Worm (Caenorhabditis elegans) whole organism, L3 larva: ENCODE measurements around the gene mcm-3.

Experiments
- R02D3.7 ChIP-seq: fragments of 150-350 bp; optimal IDR thresholded peaks from 2 replicates; lab custom pipeline; 2014; ENCODE audit warnings: missing biosample characterization, missing genetic modification characterization
- ama-1 ChIP-seq: fragments of 150-350 bp; optimal IDR thresholded peaks from 2 replicates; lab custom pipeline; 2018
- ceh-16 ChIP-seq: sonication (generic microtip); optimal IDR thresholded peaks from 2 replicates; lab custom pipeline; 2017; ENCODE audit warnings: missing biosample characterization, missing genetic modification characterization
- ceh-28 ChIP-seq: fragments of 150-350 bp; optimal IDR thresholded peaks from 2 replicates; lab custom pipeline; 2014; ENCODE audit warnings: missing biosample characterization, missing genetic modification reagents, missing genetic modification characterization
- ceh-9 ChIP-seq: sonication (generic microtip); optimal IDR thresholded peaks from 2 replicates; lab custom pipeline; 2018; ENCODE audit warnings: missing biosample characterization, missing genetic modification characterization
- egl-27 ChIP-seq: sonication (generic microtip); optimal IDR thresholded peaks from 4 replicates; lab custom pipeline; 2017; ENCODE audit warnings: missing biosample characterization, missing genetic modification reagents, missing genetic modification characterization
- egl-5 ChIP-seq: fragments of 150-350 bp; optimal IDR thresholded peaks from 2 replicates; lab custom pipeline; 2017; ENCODE audit warnings: missing biosample characterization, missing genetic modification reagents, missing genetic modification characterization, inconsistent platforms
- elt-2 ChIP-seq: sonication (generic microtip); optimal IDR thresholded peaks from 2 replicates; lab custom pipeline; 2016; ENCODE audit warnings: missing genetic modification reagents, mild to moderate bottlenecking, missing genetic modification characterization, missing compliant biosample characterization
- elt-3 ChIP-seq, 3 experiments: fragments of 150-350 bp in 1 of 3; sonication (generic microtip) in 2 of 3; optimal IDR thresholded peaks; 2 replicates in 2 of 3; 4 replicates in 1 of 3; lab custom pipeline; 2014 to 2017; ENCODE audit warnings: missing biosample characterization in 3 of 3, missing genetic modification characterization in 3 of 3
- fkh-10 ChIP-seq: sonication (generic microtip); optimal IDR thresholded peaks from 2 replicates; lab custom pipeline; 2017; ENCODE audit warnings: missing biosample characterization, missing genetic modification reagents, missing genetic modification characterization
- fkh-2 ChIP-seq: fragments of 150-350 bp; optimal IDR thresholded peaks from 2 replicates; lab custom pipeline; 2014; ENCODE audit warnings: missing biosample characterization, missing genetic modification reagents, missing genetic modification characterization
- hmg-11 ChIP-seq: sonication (generic microtip); optimal IDR thresholded peaks from 2 replicates; lab custom pipeline; 2016; ENCODE audit warnings: missing genetic modification characterization, missing compliant biosample characterization
- jun-1 ChIP-seq: fragments of 150-350 bp; optimal IDR thresholded peaks from 2 replicates; lab custom pipeline; 2014; ENCODE audit warnings: missing biosample characterization, missing genetic modification reagents, missing genetic modification characterization
- lin-15B ChIP-seq: fragments of 150-350 bp; optimal IDR thresholded peaks from 2 replicates; lab custom pipeline; 2014; ENCODE audit warnings: missing biosample characterization, missing genetic modification characterization
- lin-39 ChIP-seq: fragments of 150-350 bp; optimal IDR thresholded peaks from 2 replicates; lab custom pipeline; 2018; ENCODE audit warnings: missing biosample characterization, missing genetic modification reagents, missing genetic modification characterization
- lsy-12 ChIP-seq: sonication (generic microtip); optimal IDR thresholded peaks from 2 replicates; lab custom pipeline; 2016; ENCODE audit warnings: mild to moderate bottlenecking, missing genetic modification characterization, missing compliant biosample characterization
- mdl-1 ChIP-seq: fragments of 150-350 bp; optimal IDR thresholded peaks from 2 replicates; lab custom pipeline; 2014; ENCODE audit warnings: missing biosample characterization, missing genetic modification characterization
- nfya-1 ChIP-seq: sonication (generic microtip); optimal IDR thresholded peaks from 2 replicates; lab custom pipeline; 2017; ENCODE audit warnings: missing genetic modification characterization, mild to moderate bottlenecking, missing compliant biosample characterization, antibody characterized with exemption, moderate library complexity; ENCODE audit not compliant: insufficient read depth
- nhr-11 ChIP-seq: fragments of 150-350 bp; optimal IDR thresholded peaks from 2 replicates; lab custom pipeline; 2014; ENCODE audit warnings: missing biosample characterization, missing genetic modification characterization
- nhr-12 ChIP-seq: fragments of 150-350 bp; optimal IDR thresholded peaks from 2 replicates; lab custom pipeline; 2014; ENCODE audit warnings: missing biosample characterization, missing genetic modification characterization
- nhr-23 ChIP-seq: fragments of 150-350 bp; optimal IDR thresholded peaks from 2 replicates; lab custom pipeline; 2014; ENCODE audit warnings: missing biosample characterization, missing genetic modification reagents, missing genetic modification characterization
- nhr-43 ChIP-seq: sonication (generic microtip); optimal IDR thresholded peaks from 2 replicates; lab custom pipeline; 2016; ENCODE audit warnings: mild to moderate bottlenecking, missing genetic modification characterization, missing compliant biosample characterization; ENCODE audit not compliant: poor library complexity, severe bottlenecking
- pha-4 ChIP-seq: fragments of 150-350 bp; optimal IDR thresholded peaks from 2 replicates; lab custom pipeline; 2014; ENCODE audit warnings: missing biosample characterization, missing genetic modification reagents, missing genetic modification characterization
- pqm-1 ChIP-seq: fragments of 150-350 bp; optimal IDR thresholded peaks from 2 replicates; lab custom pipeline; 2017; ENCODE audit warnings: missing biosample characterization, missing genetic modification characterization, inconsistent platforms
- sea-2 ChIP-seq: fragments of 150-350 bp; sonication (generic microtip); optimal IDR thresholded peaks from 4 replicates; lab custom pipeline; 2014; ENCODE audit warnings: missing biosample characterization, missing genetic modification reagents, missing genetic modification characterization
- skn-1 ChIP-seq: fragments of 150-350 bp; optimal IDR thresholded peaks from 2 replicates; lab custom pipeline; 2014; ENCODE audit warnings: missing biosample characterization, missing genetic modification characterization
- snpc-4 ChIP-seq: fragments of 150-350 bp; optimal IDR thresholded peaks from 2 replicates; lab custom pipeline; 2014; ENCODE audit warnings: missing biosample characterization, missing genetic modification characterization
- tbx-2 ChIP-seq: sonication (generic microtip); optimal IDR thresholded peaks from 2 replicates; lab custom pipeline; 2016; ENCODE audit warnings: mild to moderate bottlenecking, missing genetic modification characterization, missing compliant biosample characterization
- unc-39 ChIP-seq: sonication (generic microtip); optimal IDR thresholded peaks from 4 replicates; lab custom pipeline; 2017; ENCODE audit warnings: missing biosample characterization, missing genetic modification characterization
- unc-62 ChIP-seq: fragments of 150-350 bp; sonication (generic microtip); optimal IDR thresholded peaks from 4 replicates; lab custom pipeline; 2014; ENCODE audit warnings: missing biosample characterization, missing genetic modification reagents, missing genetic modification characterization
- zag-1 ChIP-seq: fragments of 150-350 bp; optimal IDR thresholded peaks from 2 replicates; lab custom pipeline; 2014; ENCODE audit warnings: missing biosample characterization, missing genetic modification characterization
- ztf-11 ChIP-seq: fragments of 150-350 bp; optimal IDR thresholded peaks from 2 replicates; lab custom pipeline; 2014; ENCODE audit warnings: missing biosample characterization, missing genetic modification characterization
- ztf-4 ChIP-seq: fragments of 150-350 bp; optimal IDR thresholded peaks from 2 replicates; lab custom pipeline; 2014; ENCODE audit warnings: missing biosample characterization, missing genetic modification characterization

mcm-3 gene

DNA sequence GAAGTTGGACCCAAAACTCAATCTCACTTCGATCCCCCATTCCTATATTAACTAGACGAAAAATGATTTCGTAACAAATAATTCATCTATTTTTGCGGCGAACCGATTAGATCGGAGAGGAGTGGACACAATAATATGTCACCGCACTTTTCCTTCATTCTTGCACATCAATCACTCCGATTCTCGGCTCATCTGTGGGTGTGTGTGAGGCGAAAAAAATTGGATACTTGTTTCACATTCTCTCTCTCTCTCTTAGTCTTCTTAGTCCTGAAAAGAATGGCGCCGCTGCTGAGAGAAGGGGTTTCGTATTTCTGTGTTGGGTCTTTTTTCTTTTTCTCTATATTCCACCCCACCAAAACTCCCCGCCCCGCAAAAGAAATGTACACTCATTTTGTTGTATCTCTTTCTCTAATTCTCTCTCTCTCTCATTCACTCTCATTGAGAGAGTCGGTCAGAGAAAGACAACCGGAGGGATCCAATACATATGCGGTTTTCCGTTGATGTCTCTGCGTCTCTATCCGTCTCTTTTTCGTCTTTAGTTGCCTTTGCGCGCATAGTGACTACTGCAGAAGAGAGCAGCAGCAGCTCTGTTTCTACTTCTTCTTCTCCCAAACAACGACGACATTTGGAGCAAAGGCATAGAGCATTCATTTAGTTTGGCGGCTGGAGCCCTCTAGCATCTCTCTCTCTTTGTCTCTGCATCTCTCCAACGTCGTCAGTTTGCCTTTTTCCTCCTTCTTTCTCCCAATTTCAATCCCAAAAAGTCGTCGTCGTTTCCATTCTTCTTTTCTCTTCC is 11.8 kb upstream of the mcm-3 start, which contains the start of gene unc-76:
Gene unc-76, plus strand, starts transcription at position 746 of the 796 bp plus-strand sequence.
- TF ChIP-seq snpc-4 (peak; percentile 61), nhr-43 (tag; lab: Kevin White, UChicago) (peak; percentile 42), elt-2 (tag; lab: Kevin White, UChicago) (peak; percentile 0), egl-5 (tag; lab: Kevin White, UChicago) (peak; percentile 62), nhr-11 (tag; lab: Kevin White, UChicago) (peak; percentile 56), lsy-12 (tag; lab: Kevin White, UChicago) (peak; percentile 54), pha-4 (tag; lab: Kevin White, UChicago) (peak; percentile 89), ceh-9 (no peak), unc-62 (GFP tag; lab: Kevin White, UChicago) (peak; percentile 81), hmg-11 (peak; percentile 89), R02D3.7 (peak; percentile 58), pqm-1 (tag; lab: Kevin White, UChicago) (no peak), sea-2 (GFP tag; lab: Kevin White, UChicago) (peak; percentile 2), tbx-2 (tag; lab: Kevin White, UChicago) (peak; percentile 74), lin-15B (peak; percentile 62), unc-39 (tag; lab: Kevin White, UChicago) (no peak), ceh-28 (tag; lab: Kevin White, UChicago) (peak; percentile 59), lin-39 (tag; lab: Kevin White, UChicago) (peak; percentile 96), egl-27 (tag; lab: Kevin White, UChicago) (peak; percentile 68), nhr-23 (tag; lab: Kevin White, UChicago) (peak; percentile 5), ztf-11 (tag; lab: Kevin White, UChicago) (no peak), nfya-1 (tag; lab: Kevin White, UChicago) (peak; percentile 81), zag-1 (tag; lab: Kevin White, UChicago) (peak; percentile 73), ztf-4 (tag; lab: Kevin White, UChicago) (no peak), elt-3 (tag; optimal IDR thresholded peaks at IDR 0.05; lab: Kevin White, UChicago) (no peak), ama-1 (lab: Kevin White, UChicago) (peak; percentile 8), fkh-10 (GFP tag; lab: Kevin White, UChicago) (peak; percentile 54)

DNA sequence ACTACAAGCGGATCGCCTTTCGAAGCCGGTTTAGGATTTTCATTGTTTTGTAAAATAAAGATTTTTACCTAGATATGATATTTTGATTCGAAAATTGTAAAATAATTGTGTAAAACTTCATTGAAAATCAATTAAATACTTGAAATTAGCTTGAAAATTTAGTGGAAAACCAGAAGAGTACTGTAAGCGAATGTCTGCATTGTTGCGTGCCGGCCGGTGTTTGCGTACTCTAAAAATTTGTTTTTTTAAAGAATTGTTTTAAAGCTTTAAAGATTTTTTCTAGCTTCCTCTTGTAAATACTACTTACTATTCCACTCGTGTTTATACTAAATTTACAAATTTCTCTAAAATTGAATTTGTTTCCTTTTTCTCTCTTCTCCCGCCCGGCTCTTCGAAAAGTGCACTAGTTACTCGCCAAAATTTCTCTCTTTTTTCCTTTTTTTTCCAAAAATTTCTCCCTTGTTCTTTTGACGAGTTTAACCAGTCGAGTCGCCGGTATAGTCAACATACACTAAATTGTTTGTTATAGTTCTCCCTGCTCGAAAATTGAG is 10.1 kb upstream of the mcm-3 start:
- TF ChIP-seq fkh-10 (GFP tag; lab: Kevin White, UChicago), result peak; percentile 52
- no peak for TF ChIP-seq ceh-16
- no peak for TF ChIP-seq ceh-28 (tag; lab: Kevin White, UChicago)
- no peak for TF ChIP-seq unc-62 (GFP tag; lab: Kevin White, UChicago)
- TF ChIP-seq, all 47 proteins: peak for 1

DNA sequence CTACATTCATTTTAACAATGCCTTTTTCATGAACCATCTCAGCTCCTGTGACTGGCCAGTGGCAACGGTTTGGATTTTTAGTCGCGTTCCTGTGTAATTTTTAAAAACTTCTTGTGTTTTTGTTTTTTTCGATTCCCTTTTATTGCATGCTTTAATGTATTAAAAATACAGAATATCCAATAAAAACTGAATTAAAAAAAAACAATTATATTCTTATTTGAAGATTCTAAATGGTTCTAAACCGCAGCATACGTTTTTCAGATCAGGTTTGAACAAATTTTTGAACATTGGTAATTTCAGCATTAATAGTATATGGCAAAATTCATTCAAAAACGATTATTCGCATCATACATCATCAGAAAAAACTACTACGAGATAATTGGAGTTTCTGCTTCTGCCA is 9.0 kb upstream of the mcm-3 start, which contains the start of gene dnj-3:
Gene dnj-3, plus strand, starts transcription at position 301 of the 400 bp plus-strand sequence.
- TF ChIP-seq ceh-28 (tag; lab: Kevin White, UChicago), result no peak
- no peak for TF ChIP-seq nhr-12 (tag; lab: Kevin White, UChicago)
- no peak for TF ChIP-seq hmg-11
- no peak for TF ChIP-seq nhr-43 (tag; lab: Kevin White, UChicago)
- no peak for TF ChIP-seq ztf-11 (tag; lab: Kevin White, UChicago)
- TF ChIP-seq jun-1, result no peak
- no peak for TF ChIP-seq fkh-2 (tag; lab: Kevin White, UChicago)
- no peak for TF ChIP-seq fkh-10 (GFP tag; lab: Kevin White, UChicago)
- no peak for TF ChIP-seq skn-1 (tag; lab: Kevin White, UChicago)
- no peak for TF ChIP-seq elt-3 (tag; optimal IDR thresholded peaks at IDR 0.05; lab: Kevin White, UChicago)
- no peak for TF ChIP-seq egl-27 (tag; lab: Kevin White, UChicago)
- TF ChIP-seq mdl-1 (tag; lab: Kevin White, UChicago), result no peak

DNA sequence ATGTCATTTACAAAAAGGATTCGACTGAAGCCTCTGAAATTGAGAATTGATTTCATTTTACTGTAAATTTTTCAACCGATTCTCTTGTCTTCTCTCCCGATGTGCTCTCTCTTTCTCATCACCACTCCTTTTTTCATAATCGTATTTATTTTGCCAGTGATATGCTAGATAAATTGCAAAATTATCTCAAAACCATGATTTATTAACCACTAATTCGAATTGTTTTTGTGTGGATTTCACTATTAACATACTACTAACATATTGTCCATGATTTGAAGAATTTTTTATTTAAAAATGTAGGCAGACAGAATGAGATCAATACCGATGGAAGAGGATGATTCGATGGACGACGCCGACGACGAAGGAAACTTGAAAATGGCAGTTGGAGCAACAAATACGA is 7.8 kb upstream of the mcm-3 start, which contains the start of gene C25D7.10:
Gene C25D7.10, plus strand, starts transcription at position 301 of the 400 bp plus-strand sequence.
- TF ChIP-seq fkh-2 (tag; lab: Kevin White, UChicago) (no peak), snpc-4 (no peak)
